Fruit fly (Drosophila melanogaster) whole organism, embryonic: ENCODE results near the gene Trxr1.
A peak's percentile ranks its signal among the peaks of the same experiment; 100 is the strongest.

ENCODE experiments used
- Atf-2 ChIP-seq: fragments of 200-800 bp; sonication (Bioruptor generic); optimal IDR thresholded peaks from 2 replicates; lab custom pipeline; 2016; ENCODE audit warnings: missing biosample characterization, missing genetic modification characterization
- BEAF-32 ChIP-seq: fragments of 200-800 bp; sonication (Bioruptor generic); optimal IDR thresholded peaks from 3 replicates; lab custom pipeline; 2017; ENCODE audit warnings: missing biosample characterization, missing genetic modification characterization, mild to moderate bottlenecking, moderate library complexity, missing genetic modification reagents
- Bdp1 ChIP-seq: fragments of 200-800 bp; sonication (Bioruptor generic); optimal IDR thresholded peaks from 3 replicates; lab custom pipeline; 2016; ENCODE audit warnings: missing biosample characterization, missing genetic modification characterization
- Blimp-1 ChIP-seq: fragments of 200-800 bp; sonication (Bioruptor generic); optimal IDR thresholded peaks from 3 replicates; lab custom pipeline; 2018; ENCODE audit warnings: missing biosample characterization, missing genetic modification characterization, mild to moderate bottlenecking, moderate library complexity, missing genetic modification reagents
- CG10274 ChIP-seq: fragments of 200-800 bp; sonication (Bioruptor generic); optimal IDR thresholded peaks from 3 replicates; lab custom pipeline; 2017; ENCODE audit warnings: missing biosample characterization, mild to moderate bottlenecking, missing genetic modification characterization
- CG10431 ChIP-seq: fragments of 200-800 bp; sonication (Bioruptor generic); optimal IDR thresholded peaks from 3 replicates; lab custom pipeline; 2018; ENCODE audit warnings: missing biosample characterization, mild to moderate bottlenecking, missing genetic modification characterization
- CG10979 ChIP-seq: fragments of 200-800 bp; sonication (Bioruptor generic); optimal IDR thresholded peaks from 2 replicates; lab custom pipeline; 2018; ENCODE audit warnings: missing biosample characterization, mild to moderate bottlenecking, missing genetic modification characterization, moderate library complexity
- CG11093 ChIP-seq: fragments of 200-800 bp; sonication (Bioruptor generic); IDR thresholded peaks from 3 replicates; pipeline ENCODE4 v1.3.6; 2022; ENCODE audit warnings: missing biosample characterization, missing genetic modification characterization
- CG11247 ChIP-seq: fragments of 200-800 bp; sonication (Bioruptor generic); IDR thresholded peaks from 2 replicates; pipeline ENCODE4 v1.3.6; 2022; ENCODE audit warnings: missing biosample characterization, missing genetic modification characterization
- CG11695 ChIP-seq: fragments of 200-800 bp; sonication (Bioruptor generic); IDR thresholded peaks from 3 replicates; pipeline ENCODE4 v1.3.6; 2022; ENCODE audit warnings: missing biosample characterization, missing genetic modification characterization
- CG11723 ChIP-seq: fragments of 200-800 bp; sonication (Bioruptor generic); optimal IDR thresholded peaks from 2 replicates; lab custom pipeline; 2017; ENCODE audit warnings: missing biosample characterization, mild to moderate bottlenecking, missing genetic modification characterization
- CG12236 ChIP-seq: fragments of 200-800 bp; sonication (Bioruptor generic); optimal IDR thresholded peaks from 2 replicates; lab custom pipeline; 2016; ENCODE audit warnings: missing biosample characterization, missing genetic modification characterization
- CG12744 ChIP-seq: fragments of 200-800 bp; sonication (Bioruptor generic); optimal IDR thresholded peaks from 2 replicates; lab custom pipeline; 2016; ENCODE audit warnings: missing biosample characterization, missing genetic modification characterization
- CG13424 ChIP-seq: fragments of 200-800 bp; sonication (Bioruptor generic); optimal IDR thresholded peaks from 2 replicates; lab custom pipeline; 2019; ENCODE audit warnings: missing biosample characterization, mild to moderate bottlenecking, missing genetic modification characterization, moderate library complexity
- CG13775 ChIP-seq: fragments of 200-800 bp; sonication (Bioruptor generic); optimal IDR thresholded peaks from 3 replicates; lab custom pipeline; 2017; ENCODE audit warnings: missing biosample characterization, mild to moderate bottlenecking, missing genetic modification characterization
- CG2120 ChIP-seq: fragments of 200-800 bp; sonication (Bioruptor generic); optimal IDR thresholded peaks from 3 replicates; lab custom pipeline; 2016; ENCODE audit warnings: missing biosample characterization, missing genetic modification characterization
- CG2678 ChIP-seq: fragments of 200-800 bp; sonication (Bioruptor generic); optimal IDR thresholded peaks from 3 replicates; lab custom pipeline; 2019; ENCODE audit warnings: missing biosample characterization, mild to moderate bottlenecking, missing genetic modification characterization, moderate library complexity
- CG31441 ChIP-seq: fragments of 200-800 bp; sonication (Bioruptor generic); IDR thresholded peaks from 2 replicates; pipeline ENCODE4 v1.3.6; 2022; ENCODE audit warnings: missing biosample characterization, missing genetic modification characterization
- CG3281 ChIP-seq: fragments of 200-800 bp; sonication (Bioruptor generic); optimal IDR thresholded peaks from 3 replicates; lab custom pipeline; 2017; ENCODE audit warnings: missing biosample characterization, mild to moderate bottlenecking, missing genetic modification characterization
- CG3847 ChIP-seq: fragments of 200-800 bp; sonication (Bioruptor generic); IDR thresholded peaks from 2 replicates; pipeline ENCODE4 v1.3.6; 2022; ENCODE audit warnings: missing biosample characterization, missing genetic modification characterization
- CG6254 ChIP-seq: fragments of 200-800 bp; sonication (Bioruptor generic); optimal IDR thresholded peaks from 3 replicates; lab custom pipeline; 2017; ENCODE audit warnings: mild to moderate bottlenecking, missing biosample characterization, missing genetic modification reagents, missing genetic modification characterization
- CG7372 ChIP-seq: fragments of 200-800 bp; sonication (Bioruptor generic); IDR thresholded peaks from 2 replicates; pipeline ENCODE4 v1.3.6; 2022; ENCODE audit warnings: missing biosample characterization, missing genetic modification characterization
- CG8281 ChIP-seq: fragments of 200-800 bp; sonication (Bioruptor generic); optimal IDR thresholded peaks from 2 replicates; lab custom pipeline; 2018; ENCODE audit warnings: missing biosample characterization, mild to moderate bottlenecking, missing genetic modification characterization, moderate library complexity
- CG8290 ChIP-seq, 3 experiments: fragments of 200-800 bp; sonication (Bioruptor generic); optimal IDR thresholded peaks; 2 replicates each; lab custom pipeline; 2016 to 2019; ENCODE audit warnings: missing biosample characterization in 3 of 3, missing genetic modification characterization in 3 of 3, mild to moderate bottlenecking in 2 of 3, moderate library complexity in 1 of 3
- CG9727 ChIP-seq: fragments of 200-800 bp; sonication (Bioruptor generic); optimal IDR thresholded peaks from 3 replicates; lab custom pipeline; 2017; ENCODE audit warnings: missing biosample characterization, mild to moderate bottlenecking, missing genetic modification characterization
- E2f2 ChIP-seq: fragments of 200-800 bp; sonication (Bioruptor generic); IDR thresholded peaks from 2 replicates; pipeline ENCODE4 v1.3.6; 2022; ENCODE audit warnings: missing biosample characterization, missing genetic modification characterization
- Elba2 ChIP-seq: fragments of 200-800 bp; sonication (Bioruptor generic); optimal IDR thresholded peaks from 3 replicates; lab custom pipeline; 2016; ENCODE audit warnings: missing biosample characterization, missing genetic modification characterization
- Hr3 ChIP-seq: fragments of 200-800 bp; sonication (Bioruptor generic); optimal IDR thresholded peaks from 3 replicates; lab custom pipeline; 2016; ENCODE audit warnings: missing biosample characterization, missing genetic modification characterization
- Mad ChIP-seq: fragments of 200-800 bp; sonication (Bioruptor generic); optimal IDR thresholded peaks from 2 replicates; lab custom pipeline; 2016; ENCODE audit warnings: missing biosample characterization, missing genetic modification characterization
- NK7.1 ChIP-seq: fragments of 200-800 bp; sonication (Bioruptor generic); optimal IDR thresholded peaks from 3 replicates; lab custom pipeline; 2016; ENCODE audit warnings: missing biosample characterization, missing genetic modification characterization
- NfI ChIP-seq: fragments of 200-800 bp; sonication (Bioruptor generic); optimal IDR thresholded peaks from 3 replicates; lab custom pipeline; 2018; ENCODE audit warnings: missing biosample characterization, mild to moderate bottlenecking, missing genetic modification characterization, moderate library complexity
- Poxn ChIP-seq: fragments of 200-800 bp; sonication (Bioruptor generic); IDR thresholded peaks from 2 replicates; pipeline ENCODE4 v1.3.6; 2022; ENCODE audit warnings: missing biosample characterization, missing genetic modification characterization
- TFAM ChIP-seq: fragments of 200-800 bp; sonication (Bioruptor generic); optimal IDR thresholded peaks from 2 replicates; lab custom pipeline; 2017; ENCODE audit warnings: missing biosample characterization, missing genetic modification characterization, inconsistent platforms
- Tbp ChIP-seq: fragments of >200 bp; optimal IDR thresholded peaks from 2 replicates; lab custom pipeline; 2018; ENCODE audit warnings: missing biosample characterization, missing genetic modification characterization
- ap ChIP-seq: fragments of 200-800 bp; sonication (Bioruptor generic); IDR thresholded peaks from 2 replicates; pipeline ENCODE4 v1.3.6; 2022; ENCODE audit warnings: missing biosample characterization, missing genetic modification characterization
- chif ChIP-seq, 2 experiments: fragments of 200-800 bp; sonication (Bioruptor generic); optimal IDR thresholded peaks; 3 replicates each; lab custom pipeline; 2016; ENCODE audit warnings: missing biosample characterization in 2 of 2, missing genetic modification characterization in 2 of 2
- chm ChIP-seq: fragments of 200-800 bp; sonication (Bioruptor generic); IDR thresholded peaks from 2 replicates; pipeline ENCODE4 v1.3.6; 2022; ENCODE audit warnings: missing biosample characterization, missing genetic modification characterization
- chn ChIP-seq: fragments of 200-800 bp; sonication (Bioruptor generic); optimal IDR thresholded peaks from 2 replicates; lab custom pipeline; 2016; ENCODE audit warnings: missing biosample characterization, missing genetic modification characterization
- cwo ChIP-seq: fragments of 200-800 bp; sonication (Bioruptor generic); optimal IDR thresholded peaks from 3 replicates; lab custom pipeline; 2017; ENCODE audit warnings: missing biosample characterization, missing genetic modification characterization, mild to moderate bottlenecking, moderate library complexity, missing genetic modification reagents
- dimm ChIP-seq: fragments of 200-800 bp; sonication (Bioruptor generic); IDR thresholded peaks from 2 replicates; pipeline ENCODE4 v1.3.6; 2022; ENCODE audit warnings: missing biosample characterization, missing genetic modification characterization
- dmrt11E ChIP-seq: fragments of 200-800 bp; sonication (Bioruptor generic); optimal IDR thresholded peaks from 3 replicates; lab custom pipeline; 2018; ENCODE audit warnings: missing biosample characterization, mild to moderate bottlenecking, missing genetic modification characterization, moderate library complexity
- ems ChIP-seq: fragments of 200-800 bp; sonication (Bioruptor generic); optimal IDR thresholded peaks from 3 replicates; lab custom pipeline; 2016; ENCODE audit warnings: missing biosample characterization, missing genetic modification characterization
- fd3F ChIP-seq: fragments of 200-800 bp; sonication (Bioruptor generic); optimal IDR thresholded peaks from 2 replicates; lab custom pipeline; 2018; ENCODE audit warnings: missing biosample characterization, mild to moderate bottlenecking, missing genetic modification characterization, moderate library complexity
- nmo ChIP-seq: fragments of 200-800 bp; sonication (Bioruptor generic); optimal IDR thresholded peaks from 2 replicates; lab custom pipeline; 2018; ENCODE audit warnings: missing biosample characterization, mild to moderate bottlenecking, missing genetic modification characterization, moderate library complexity
- oc ChIP-seq: fragments of 200-800 bp; sonication (Bioruptor generic); optimal IDR thresholded peaks from 2 replicates; lab custom pipeline; 2018; ENCODE audit warnings: missing biosample characterization, mild to moderate bottlenecking, missing genetic modification characterization, moderate library complexity
- ro ChIP-seq: fragments of 200-800 bp; sonication (Bioruptor generic); IDR thresholded peaks from 2 replicates; pipeline ENCODE4 v1.3.6; 2022; ENCODE audit warnings: missing biosample characterization, missing genetic modification characterization
- stc ChIP-seq: fragments of 200-800 bp; sonication (Bioruptor generic); IDR thresholded peaks from 2 replicates; pipeline ENCODE4 v1.3.6; 2022; ENCODE audit warnings: missing biosample characterization, missing genetic modification characterization
- tap ChIP-seq: fragments of 200-800 bp; optimal IDR thresholded peaks from 3 replicates; lab custom pipeline; 2019; ENCODE audit warnings: missing biosample characterization, mild to moderate bottlenecking, missing genetic modification characterization, moderate library complexity
- trh ChIP-seq: fragments of 200-800 bp; sonication (Bioruptor generic); optimal IDR thresholded peaks from 2 replicates; lab custom pipeline; 2016; ENCODE audit warnings: missing biosample characterization, missing genetic modification characterization
- vfl ChIP-seq: fragments of 200-800 bp; sonication (Bioruptor generic); optimal IDR thresholded peaks from 2 replicates; lab custom pipeline; 2016; ENCODE audit warnings: missing biosample characterization, missing genetic modification characterization

The Trxr1 gene

DNA sequence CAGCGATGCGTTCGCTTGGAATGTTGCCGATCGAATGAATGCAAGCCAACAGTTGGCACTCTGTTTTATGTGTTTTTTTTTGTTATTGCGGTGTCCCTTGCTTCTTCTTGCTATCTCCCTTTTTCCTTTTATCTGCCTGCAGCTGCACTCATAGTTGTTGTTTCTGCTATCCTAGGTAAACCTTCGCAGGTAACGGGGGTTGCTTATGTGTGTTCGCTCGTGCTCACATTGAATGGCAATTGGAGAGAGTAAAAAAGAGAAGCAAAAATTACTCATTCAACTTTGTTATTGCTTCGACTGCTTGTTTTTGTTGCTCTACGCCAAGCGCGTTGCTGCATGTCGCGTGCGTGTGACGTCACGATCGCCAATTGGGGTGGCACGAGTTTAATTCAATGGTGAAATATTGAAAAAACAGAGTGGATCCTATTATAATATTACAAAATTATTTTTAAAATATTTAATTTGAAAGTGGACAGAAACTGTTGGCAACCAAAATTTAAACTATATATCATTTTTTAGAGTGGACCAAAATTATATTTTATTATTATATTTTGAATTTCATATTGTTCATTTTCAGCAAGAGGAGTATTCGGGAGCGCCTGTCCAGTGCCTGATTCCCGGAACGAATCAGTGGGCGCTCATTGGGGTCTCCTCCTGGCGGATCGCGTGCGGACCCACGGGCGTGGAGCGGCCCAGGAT is 29.2 kb downstream of the Trxr1 start, which contains the start of gene Corp (continued):
- TF ChIP-seq fd3F = peak; percentile 7
- no peak for TF ChIP-seq chm (GFP tag; lab: Robert Waterston, UW)
- TF ChIP-seq CG10431 = no peak
- no peak for TF ChIP-seq CG13775 (GFP tag; lab: Kevin White, UChicago)
- no peak for TF ChIP-seq CG11723 (GFP tag; lab: Kevin White, UChicago)
- TF ChIP-seq CG13424 (tag; lab: Kevin White, UChicago) = peak; percentile 37
- no peak for TF ChIP-seq Bdp1
- no peak for TF ChIP-seq dimm (GFP tag; lab: Robert Waterston, UW)
- no peak for TF ChIP-seq TFAM (GFP tag; lab: Kevin White, UChicago)
- peak; percentile 11 for TF ChIP-seq NfI (GFP tag; lab: Kevin White, UChicago)
- no peak for TF ChIP-seq vfl (GFP tag; lab: Kevin White, UChicago)
- TF ChIP-seq Mad (GFP tag; lab: Kevin White, UChicago) = no peak
- TF ChIP-seq Tbp (GFP tag; lab: Kevin White, UChicago) = no peak
- TF ChIP-seq ems = no peak
- TF ChIP-seq chn (GFP tag; lab: Kevin White, UChicago) = no peak
- no peak for TF ChIP-seq chif (GFP tag; optimal IDR thresholded peaks at IDR 0.05; lab: Kevin White, UChicago)
- no peak for TF ChIP-seq CG8290 (GFP tag; optimal IDR thresholded peaks at IDR 0.05; lab: Kevin White, UChicago)
- TF ChIP-seq CG8290 (tag; optimal IDR thresholded peaks at IDR 0.05; lab: Kevin White, UChicago) = no peak
- no peak for TF ChIP-seq CG12236 (GFP tag; lab: Kevin White, UChicago)
- TF ChIP-seq E2f2 (GFP tag; lab: Robert Waterston, UW) = peak; percentile 33; the same call in 1 of the 2 replicates
- TF ChIP-seq Blimp-1 (GFP tag; lab: Kevin White, UChicago) = peak; percentile 49
- no peak for TF ChIP-seq NK7.1 (GFP tag; lab: Kevin White, UChicago)
- no peak for TF ChIP-seq BEAF-32 (GFP tag; lab: Kevin White, UChicago)
- no peak for TF ChIP-seq CG7372 (GFP tag; lab: Robert Waterston, UW)
- TF ChIP-seq dmrt11E = peak; percentile 3
- no peak for TF ChIP-seq CG3847
- peak; percentile 22 for TF ChIP-seq CG9727 (GFP tag; lab: Kevin White, UChicago)
- no peak for TF ChIP-seq CG11247 (GFP tag; lab: Robert Waterston, UW)
- no peak for TF ChIP-seq tap (tag; lab: Kevin White, UChicago)
- no peak for TF ChIP-seq CG2120 (GFP tag; lab: Kevin White, UChicago)
- no peak for TF ChIP-seq Hr3
- TF ChIP-seq nmo (GFP tag; lab: Kevin White, UChicago) = no peak
- TF ChIP-seq stc = peak; percentile 54
- TF ChIP-seq CG8281 (tag; lab: Kevin White, UChicago) = no peak
- no peak for TF ChIP-seq Poxn (GFP tag; lab: Robert Waterston, UW)
- TF ChIP-seq CG10979 = peak; percentile 32
- TF ChIP-seq Atf-2 (GFP tag; lab: Kevin White, UChicago) = no peak
- no peak for TF ChIP-seq cwo (GFP tag; lab: Kevin White, UChicago)
- peak; percentile 62 for TF ChIP-seq CG31441 (GFP tag; lab: Robert Waterston, UW)
- peak; percentile 42 for TF ChIP-seq CG2678 (tag; lab: Kevin White, UChicago)
- no peak for TF ChIP-seq oc (tag; lab: Kevin White, UChicago)
- TF ChIP-seq CG3281 (GFP tag; lab: Kevin White, UChicago) = peak; percentile 32
- TF ChIP-seq CG10274 (GFP tag; lab: Kevin White, UChicago) = no peak
- no peak for TF ChIP-seq ro (GFP tag; lab: Robert Waterston, UW)
- TF ChIP-seq Elba2 (GFP tag; lab: Kevin White, UChicago) = peak; percentile 92
- peak; percentile 10 for TF ChIP-seq CG6254 (GFP tag; lab: Kevin White, UChicago)
- TF ChIP-seq CG11695 (GFP tag; lab: Robert Waterston, UW) = no peak; the same call in 2 of the 3 replicates
- no peak for TF ChIP-seq ap (GFP tag; lab: Robert Waterston, UW)
- TF ChIP-seq CG12744 (GFP tag; lab: Kevin White, UChicago) = no peak
- no peak for TF ChIP-seq trh (GFP tag; lab: Kevin White, UChicago)
- no peak for TF ChIP-seq CG11093
